Fruit fly (Drosophila melanogaster) whole organism, prepupa: ENCODE results near the gene CG3091.

Experiments
- CG10631 ChIP-seq: fragments of 200-800 bp; sonication (Bioruptor generic); optimal IDR thresholded peaks from 2 replicates; lab custom pipeline; 2016; ENCODE audit warnings: missing biosample characterization, missing genetic modification characterization
- CG11762 ChIP-seq: fragments of 200-800 bp; sonication (Bioruptor generic); optimal IDR thresholded peaks from 3 replicates; lab custom pipeline; 2016; ENCODE audit warnings: missing biosample characterization, missing genetic modification characterization; ENCODE audit not compliant: insufficient read depth
- CG11902 ChIP-seq: fragments of 200-800 bp; sonication (Bioruptor generic); optimal IDR thresholded peaks from 3 replicates; lab custom pipeline; 2016; ENCODE audit warnings: missing biosample characterization, missing genetic modification characterization
- CG15336 ChIP-seq: fragments of 200-800 bp; sonication (Bioruptor generic); IDR thresholded peaks from 2 replicates; pipeline ENCODE4 v1.3.6; 2022; ENCODE audit warnings: missing biosample characterization, missing genetic modification characterization
- CG16779 ChIP-seq: fragments of 200-800 bp; sonication (Bioruptor generic); optimal IDR thresholded peaks from 3 replicates; lab custom pipeline; 2017; ENCODE audit warnings: missing biosample characterization, mild to moderate bottlenecking, missing genetic modification characterization
- CG31627 ChIP-seq: fragments of 200-800 bp; sonication (Bioruptor generic); optimal IDR thresholded peaks from 3 replicates; lab custom pipeline; 2016; ENCODE audit warnings: missing biosample characterization, missing genetic modification characterization
- CG32006 ChIP-seq: fragments of 200-800 bp; sonication (Bioruptor generic); optimal IDR thresholded peaks from 3 replicates; lab custom pipeline; 2017; ENCODE audit warnings: missing biosample characterization, mild to moderate bottlenecking, missing genetic modification characterization
- CG3919 ChIP-seq: fragments of 200-800 bp; sonication (Bioruptor generic); optimal IDR thresholded peaks from 3 replicates; lab custom pipeline; 2016; ENCODE audit warnings: missing biosample characterization, missing genetic modification characterization
- CG4318 ChIP-seq: fragments of 200-800 bp; sonication (Bioruptor generic); optimal IDR thresholded peaks from 3 replicates; lab custom pipeline; 2017; ENCODE audit warnings: missing biosample characterization, mild to moderate bottlenecking, missing genetic modification characterization
- CG6808 ChIP-seq: fragments of 200-800 bp; sonication (Bioruptor generic); optimal IDR thresholded peaks from 3 replicates; lab custom pipeline; 2017; ENCODE audit warnings: missing biosample characterization, missing genetic modification characterization, mild to moderate bottlenecking, moderate library complexity, missing genetic modification reagents
- CG6854 ChIP-seq: fragments of 200-800 bp; sonication (Bioruptor generic); optimal IDR thresholded peaks from 2 replicates; lab custom pipeline; 2017; ENCODE audit warnings: missing biosample characterization, mild to moderate bottlenecking, missing genetic modification characterization
- CG7368 ChIP-seq: fragments of 200-800 bp; sonication (Bioruptor generic); optimal IDR thresholded peaks from 3 replicates; lab custom pipeline; 2016; ENCODE audit warnings: missing biosample characterization, missing genetic modification characterization
- CG8119 ChIP-seq: fragments of 200-800 bp; sonication (Bioruptor generic); IDR thresholded peaks from 3 replicates; pipeline ENCODE4 v1.3.6; 2022; ENCODE audit warnings: missing biosample characterization, missing genetic modification characterization
- CG8632 ChIP-seq: fragments of 200-800 bp; sonication (Bioruptor generic); optimal IDR thresholded peaks from 3 replicates; lab custom pipeline; 2016; ENCODE audit warnings: missing biosample characterization, missing genetic modification characterization
- Eip75B ChIP-seq: fragments of 200-800 bp; sonication (Bioruptor generic); optimal IDR thresholded peaks from 3 replicates; lab custom pipeline; 2016; ENCODE audit warnings: missing biosample characterization, missing genetic modification characterization
- Eip78C ChIP-seq: fragments of 200-800 bp; sonication (Bioruptor generic); peaks from one replicate; lab custom pipeline; 2016; ENCODE audit warnings: missing biosample characterization, missing genetic modification characterization
- Ets21C ChIP-seq: fragments of 200-800 bp; sonication (Bioruptor generic); optimal IDR thresholded peaks from 3 replicates; lab custom pipeline; 2016; ENCODE audit warnings: missing biosample characterization, missing genetic modification characterization
- Ets96B ChIP-seq: fragments of 200-800 bp; optimal IDR thresholded peaks from 2 replicates; lab custom pipeline; 2019; ENCODE audit warnings: missing biosample characterization, mild to moderate bottlenecking, missing genetic modification characterization, moderate library complexity
- Gug ChIP-seq: fragments of 200-800 bp; sonication (Bioruptor generic); IDR thresholded peaks from 2 replicates; pipeline ENCODE4 v1.3.6; 2022; ENCODE audit warnings: missing biosample characterization, missing genetic modification characterization
- Hr4 ChIP-seq: fragments of 200-800 bp; sonication (Bioruptor generic); optimal IDR thresholded peaks from 3 replicates; lab custom pipeline; 2016; ENCODE audit warnings: missing biosample characterization, missing genetic modification characterization
- Lpt ChIP-seq: fragments of 200-800 bp; sonication (Bioruptor generic); optimal IDR thresholded peaks from 3 replicates; lab custom pipeline; 2016; ENCODE audit warnings: missing biosample characterization, missing genetic modification characterization
- OdsH ChIP-seq: fragments of 200-800 bp; sonication (Bioruptor generic); optimal IDR thresholded peaks from 3 replicates; lab custom pipeline; 2016; ENCODE audit warnings: missing biosample characterization, missing genetic modification characterization
- Smox ChIP-seq: fragments of 200-800 bp; sonication (Bioruptor generic); optimal IDR thresholded peaks from 3 replicates; lab custom pipeline; 2016; ENCODE audit warnings: missing biosample characterization, missing genetic modification characterization
- Sox102F ChIP-seq: fragments of 200-800 bp; sonication (Bioruptor generic); optimal IDR thresholded peaks from 2 replicates; lab custom pipeline; 2016; ENCODE audit warnings: missing biosample characterization, mild to moderate bottlenecking, missing genetic modification characterization
- Sox14 ChIP-seq: fragments of 200-800 bp; sonication (Bioruptor generic); optimal IDR thresholded peaks from 3 replicates; lab custom pipeline; 2016; ENCODE audit warnings: missing biosample characterization, missing genetic modification characterization
- Sox15 ChIP-seq: fragments of 200-800 bp; sonication (Bioruptor generic); optimal IDR thresholded peaks from 3 replicates; lab custom pipeline; 2016; ENCODE audit warnings: missing biosample characterization, missing genetic modification characterization
- achi ChIP-seq: fragments of 200-800 bp; sonication (Bioruptor generic); optimal IDR thresholded peaks from 3 replicates; lab custom pipeline; 2016; ENCODE audit warnings: missing biosample characterization, missing genetic modification characterization
- acj6 ChIP-seq: fragments of 200-800 bp; sonication (Bioruptor generic); optimal IDR thresholded peaks from 3 replicates; lab custom pipeline; 2016; ENCODE audit warnings: missing biosample characterization, missing genetic modification characterization
- dac ChIP-seq: fragments of 200-800 bp; sonication (Bioruptor generic); optimal IDR thresholded peaks from 2 replicates; lab custom pipeline; 2017; ENCODE audit warnings: missing biosample characterization, mild to moderate bottlenecking, missing genetic modification characterization
- dsx ChIP-seq: fragments of 200-800 bp; optimal IDR thresholded peaks from 3 replicates; lab custom pipeline; 2019; ENCODE audit warnings: missing biosample characterization, mild to moderate bottlenecking, missing genetic modification characterization, moderate library complexity; ENCODE audit not compliant: poor library complexity, severe bottlenecking
- esn ChIP-seq: fragments of 200-800 bp; sonication (Bioruptor generic); optimal IDR thresholded peaks from 2 replicates; lab custom pipeline; 2016; ENCODE audit warnings: missing biosample characterization, mild to moderate bottlenecking, missing genetic modification characterization, moderate library complexity
- fd59A ChIP-seq: fragments of 200-800 bp; sonication (Bioruptor generic); optimal IDR thresholded peaks from 2 replicates; lab custom pipeline; 2017; ENCODE audit warnings: missing biosample characterization, mild to moderate bottlenecking, missing genetic modification characterization, missing genetic modification reagents
- fd85E ChIP-seq: fragments of 200-800 bp; sonication (Bioruptor generic); optimal IDR thresholded peaks from 3 replicates; lab custom pipeline; 2016; ENCODE audit warnings: missing biosample characterization, missing genetic modification characterization
- lz ChIP-seq: fragments of 200-800 bp; sonication (Bioruptor generic); optimal IDR thresholded peaks from 3 replicates; lab custom pipeline; 2016; ENCODE audit warnings: missing biosample characterization, missing genetic modification characterization
- net ChIP-seq: fragments of 200-800 bp; sonication (Bioruptor generic); optimal IDR thresholded peaks from 3 replicates; lab custom pipeline; 2016; ENCODE audit warnings: missing biosample characterization, missing genetic modification characterization
- pdm3 ChIP-seq: fragments of 200-800 bp; sonication (Bioruptor generic); optimal IDR thresholded peaks from 3 replicates; lab custom pipeline; 2016; ENCODE audit warnings: missing biosample characterization, missing genetic modification characterization
- salr ChIP-seq, 2 experiments: fragments of 200-800 bp; sonication (Bioruptor generic); optimal IDR thresholded peaks; 3 replicates each; lab custom pipeline; 2016 to 2018; ENCODE audit warnings: missing biosample characterization in 2 of 2, missing genetic modification characterization in 2 of 2, mild to moderate bottlenecking in 1 of 2
- spab ChIP-seq: fragments of 200-800 bp; sonication (Bioruptor generic); optimal IDR thresholded peaks from 2 replicates; lab custom pipeline; 2017; ENCODE audit warnings: missing biosample characterization, mild to moderate bottlenecking, missing genetic modification characterization, missing genetic modification reagents
- svp ChIP-seq: fragments of 200-800 bp; sonication (Bioruptor generic); peaks from one replicate; lab custom pipeline; 2016; ENCODE audit warnings: missing biosample characterization, missing genetic modification characterization
- vri ChIP-seq: fragments of 200-800 bp; sonication (Bioruptor generic); optimal IDR thresholded peaks from 3 replicates; lab custom pipeline; 2016; ENCODE audit warnings: missing biosample characterization, mild to moderate bottlenecking, missing genetic modification characterization

Gene CG3091

dm6 chrX:2242897-2243296 is 11.1 kb downstream of the CG3091 start:
- TF ChIP-seq CG6854 (no peak), CG7368 (GFP tag; lab: Kevin White, UChicago) (no peak), Sox15 (no peak), dsx (GFP tag; lab: Kevin White, UChicago) (no peak), vri (GFP tag; lab: Kevin White, UChicago) (no peak), CG4318 (GFP tag; lab: Kevin White, UChicago) (no peak), salr (GFP tag; optimal IDR thresholded peaks at IDR 0.05; lab: Kevin White, UChicago) (no peak)

- TF ChIP-seq salr (GFP tag; optimal IDR thresholded peaks at IDR 0.05; lab: Kevin White, UChicago), result no peak
- TF ChIP-seq, all 60 proteins: peak for 0
Observed at dm6 chrX:2241842-2242241, 12.2 kb downstream of the CG3091 start, which contains the start of gene kz. TSS of gene kz (minus strand) at chrX:2242035.

- TF ChIP-seq CG15336 (GFP tag; lab: Robert Waterston, UW) (0 out of 2 replicates have a peak, but pooled peaks have one; percentile 17), CG10631 (GFP tag; lab: Kevin White, UChicago) (no peak)
Observed at dm6 chrX:2225138-2225537, 28.9 kb downstream of the CG3091 start, which contains the start of gene pcx. TSS of gene pcx (plus strand) at chrX:2225296.

- TF ChIP-seq CG8632 (GFP tag; lab: Kevin White, UChicago) (no peak), CG8119 (GFP tag; lab: Robert Waterston, UW) (no peak), CG11902 (GFP tag; lab: Kevin White, UChicago) (no peak), net (no peak), spab (GFP tag; lab: Kevin White, UChicago) (no peak), CG4318 (GFP tag; lab: Kevin White, UChicago) (no peak), Gug (GFP tag; lab: Robert Waterston, UW) (no peak), Eip78C (GFP tag; lab: Kevin White, UChicago) (no peak), Sox102F (GFP tag; lab: Kevin White, UChicago) (no peak)
Observed at dm6 chrX:2223454-2223853, 30.5 kb downstream of the CG3091 start, which contains the start of gene CG14052. TSS of gene CG14052 (plus strand) at chrX:2223754.

- TF ChIP-seq Sox14 (GFP tag; lab: Kevin White, UChicago) (peak; percentile 82), Ets21C (GFP tag; lab: Kevin White, UChicago) (peak; percentile 68), Sox102F (GFP tag; lab: Kevin White, UChicago) (no peak), dac (GFP tag; lab: Kevin White, UChicago) (peak; percentile 58), lz (GFP tag; lab: Kevin White, UChicago) (peak; percentile 77), CG3919 (peak; percentile 90), dsx (GFP tag; lab: Kevin White, UChicago) (peak; percentile 89), vri (GFP tag; lab: Kevin White, UChicago) (peak; percentile 56), Lpt (GFP tag; lab: Kevin White, UChicago) (peak; percentile 70), Eip75B (peak; percentile 94), Eip78C (GFP tag; lab: Kevin White, UChicago) (peak; percentile 97), Ets96B (tag; lab: Kevin White, UChicago) (peak; percentile 90), CG10631 (GFP tag; lab: Kevin White, UChicago) (no peak), CG6854 (peak; percentile 80), CG11762 (GFP tag; lab: Kevin White, UChicago) (peak; percentile 91), achi (GFP tag; lab: Kevin White, UChicago) (no peak), net (peak; percentile 89), fd59A (GFP tag; lab: Kevin White, UChicago) (peak; percentile 69), esn (GFP tag; lab: Kevin White, UChicago) (peak; percentile 84), Gug (GFP tag; lab: Robert Waterston, UW) (peak; percentile 82), svp (GFP tag; lab: Kevin White, UChicago) (peak; percentile 96), fd85E (no peak), CG32006 (GFP tag; lab: Kevin White, UChicago) (peak; percentile 78), Sox15 (peak; percentile 67), Hr4 (GFP tag; lab: Kevin White, UChicago) (no peak), CG7368 (GFP tag; lab: Kevin White, UChicago) (peak; percentile 93), pdm3 (no peak), CG15336 (GFP tag; lab: Robert Waterston, UW) (peak; percentile 77), CG8119 (GFP tag; lab: Robert Waterston, UW) (peak; percentile 84), CG11902 (GFP tag; lab: Kevin White, UChicago) (peak; percentile 79), Smox (GFP tag; lab: Kevin White, UChicago) (no peak), acj6 (no peak), OdsH (GFP tag; lab: Kevin White, UChicago) (no peak), CG31627 (GFP tag; lab: Kevin White, UChicago) (peak; percentile 74), CG6808 (GFP tag; lab: Kevin White, UChicago) (peak; percentile 93), CG16779 (peak; percentile 91)
Observed at dm6 chrX:2222181-2222790, 31.7 kb downstream of the CG3091 start, which contains the start of gene Vinc. TSS of gene Vinc (minus strand) at chrX:2222567.
